Fruit fly (Drosophila melanogaster) whole organism, embryonic: ENCODE data around the gene CG1801.

Experiments used
- Ada2b ChIP-seq: fragments of 200-800 bp; sonication (Bioruptor generic); IDR thresholded peaks from 2 replicates; pipeline ENCODE4 v1.3.6; 2022; ENCODE audit warnings: missing biosample characterization, missing genetic modification characterization
- Atf6 ChIP-seq: fragments of 200-800 bp; sonication (Bioruptor generic); IDR thresholded peaks from 2 replicates; pipeline ENCODE4 v1.3.6; 2022; ENCODE audit warnings: missing biosample characterization, missing genetic modification characterization
- CG10462 ChIP-seq: fragments of 200-800 bp; sonication (Bioruptor generic); optimal IDR thresholded peaks from 2 replicates; lab custom pipeline; 2016; ENCODE audit warnings: missing biosample characterization, missing genetic modification characterization
- CG12299 ChIP-seq: fragments of 200-800 bp; sonication (Bioruptor generic); optimal IDR thresholded peaks from 2 replicates; lab custom pipeline; 2018; ENCODE audit warnings: missing biosample characterization, mild to moderate bottlenecking, missing genetic modification characterization
- CG13287 ChIP-seq: fragments of 200-800 bp; sonication (Bioruptor generic); IDR thresholded peaks from 2 replicates; pipeline ENCODE4 v1.3.6; 2022; ENCODE audit warnings: missing biosample characterization, missing genetic modification characterization; ENCODE audit not compliant: partially characterized antibody
- CG14441 ChIP-seq: fragments of 200-800 bp; sonication (Bioruptor generic); IDR thresholded peaks from 2 replicates; pipeline ENCODE4 v1.3.6; 2022; ENCODE audit warnings: missing biosample characterization, missing genetic modification characterization
- CG15269 ChIP-seq: fragments of 200-800 bp; sonication (Bioruptor generic); optimal IDR thresholded peaks from 2 replicates; lab custom pipeline; 2018; ENCODE audit warnings: missing biosample characterization, mild to moderate bottlenecking, missing genetic modification characterization, moderate library complexity
- CG1603 ChIP-seq: fragments of 200-800 bp; sonication (Bioruptor generic); optimal IDR thresholded peaks from 2 replicates; lab custom pipeline; 2019; ENCODE audit warnings: missing biosample characterization, mild to moderate bottlenecking, missing genetic modification characterization, moderate library complexity
- CG16815 ChIP-seq: fragments of 200-800 bp; sonication (Bioruptor generic); optimal IDR thresholded peaks from 3 replicates; lab custom pipeline; 2017; ENCODE audit warnings: missing biosample characterization, mild to moderate bottlenecking, missing genetic modification characterization
- CG18599 ChIP-seq: fragments of 200-800 bp; sonication (Bioruptor generic); optimal IDR thresholded peaks from 3 replicates; lab custom pipeline; 2017; ENCODE audit warnings: missing biosample characterization, missing genetic modification characterization, mild to moderate bottlenecking, moderate library complexity, missing genetic modification reagents
- CG2678 ChIP-seq: fragments of 200-800 bp; sonication (Bioruptor generic); optimal IDR thresholded peaks from 3 replicates; lab custom pipeline; 2019; ENCODE audit warnings: missing biosample characterization, mild to moderate bottlenecking, missing genetic modification characterization, moderate library complexity
- CG32532 ChIP-seq: fragments of 200-800 bp; sonication (Bioruptor generic); IDR thresholded peaks from 2 replicates; pipeline ENCODE4 v1.3.6; 2022; ENCODE audit warnings: missing biosample characterization, missing genetic modification characterization
- CG3995 ChIP-seq: fragments of 200-800 bp; sonication (Bioruptor generic); optimal IDR thresholded peaks from 3 replicates; lab custom pipeline; 2016; ENCODE audit warnings: missing biosample characterization, missing genetic modification characterization
- CG4404 ChIP-seq: fragments of 200-800 bp; sonication (Bioruptor generic); IDR thresholded peaks from 2 replicates; pipeline ENCODE4 v1.3.6; 2022; ENCODE audit warnings: missing biosample characterization, missing genetic modification characterization
- CG4730 ChIP-seq: fragments of 200-800 bp; sonication (Bioruptor generic); IDR thresholded peaks from 2 replicates; pipeline ENCODE4 v1.3.6; 2022; ENCODE audit warnings: missing biosample characterization, missing genetic modification characterization
- CG6683 ChIP-seq: fragments of 200-800 bp; sonication (Bioruptor generic); optimal IDR thresholded peaks from 2 replicates; lab custom pipeline; 2017; ENCODE audit warnings: missing biosample characterization, mild to moderate bottlenecking, missing genetic modification characterization, missing genetic modification reagents
- CG7357 ChIP-seq: fragments of 200-800 bp; sonication (Bioruptor generic); IDR thresholded peaks from 3 replicates; pipeline ENCODE4 v1.3.6; 2022; ENCODE audit warnings: missing biosample characterization, missing genetic modification characterization
- CG7987 ChIP-seq: fragments of 200-800 bp; sonication (Bioruptor generic); optimal IDR thresholded peaks from 2 replicates; lab custom pipeline; 2018; ENCODE audit warnings: missing biosample characterization, mild to moderate bottlenecking, missing genetic modification characterization, moderate library complexity
- CoRest ChIP-seq: fragments of 200-800 bp; sonication (Bioruptor generic); optimal IDR thresholded peaks from 3 replicates; lab custom pipeline; 2018; ENCODE audit warnings: missing biosample characterization, mild to moderate bottlenecking, missing genetic modification characterization, moderate library complexity
- Dp ChIP-seq: fragments of 200-800 bp; sonication (Bioruptor generic); optimal IDR thresholded peaks from 2 replicates; lab custom pipeline; 2018; ENCODE audit warnings: missing biosample characterization, mild to moderate bottlenecking, missing genetic modification characterization, moderate library complexity
- Gsc ChIP-seq: fragments of 200-800 bp; sonication (Bioruptor generic); IDR thresholded peaks from 2 replicates; pipeline ENCODE4 v1.3.6; 2022; ENCODE audit warnings: missing biosample characterization, missing genetic modification characterization
- H15 ChIP-seq: fragments of 200-800 bp; sonication (Bioruptor generic); IDR thresholded peaks from 3 replicates; pipeline ENCODE4 v1.3.6; 2022; ENCODE audit warnings: missing biosample characterization, missing genetic modification characterization
- Hr51 ChIP-seq, 2 experiments: fragments of 200-800 bp; sonication (Bioruptor generic); optimal IDR thresholded peaks; 2 replicates in 1 of 2; 3 replicates in 1 of 2; lab custom pipeline; 2016 to 2018; ENCODE audit warnings: missing biosample characterization in 2 of 2, missing genetic modification characterization in 2 of 2, mild to moderate bottlenecking in 1 of 2, moderate library complexity in 1 of 2
- Max ChIP-seq: fragments of 200-800 bp; sonication (Bioruptor generic); optimal IDR thresholded peaks from 2 replicates; lab custom pipeline; 2016; ENCODE audit warnings: missing biosample characterization, mild to moderate bottlenecking, missing genetic modification characterization
- Med ChIP-seq: fragments of 200-800 bp; sonication (Bioruptor generic); peaks from one replicate; lab custom pipeline; 2016; ENCODE audit warnings: missing biosample characterization, missing genetic modification characterization, mild to moderate bottlenecking, inconsistent platforms, moderate library complexity
- Poxn ChIP-seq: fragments of 200-800 bp; sonication (Bioruptor generic); IDR thresholded peaks from 2 replicates; pipeline ENCODE4 v1.3.6; 2022; ENCODE audit warnings: missing biosample characterization, missing genetic modification characterization
- Ptx1 ChIP-seq: fragments of 200-800 bp; sonication (Bioruptor generic); IDR thresholded peaks from 2 replicates; pipeline ENCODE4 v1.3.6; 2022; ENCODE audit warnings: missing biosample characterization, missing genetic modification characterization
- Stat92E ChIP-seq, 3 experiments: fragments of >200 bp in 2 of 3; fragments of 200-800 bp in 1 of 3; sonication (Bioruptor generic) in 1 of 3; optimal IDR thresholded peaks; 2 replicates each; lab custom pipeline; 2017 to 2019; ENCODE audit warnings: missing biosample characterization in 3 of 3, missing genetic modification characterization in 3 of 3, mild to moderate bottlenecking in 1 of 3, moderate library complexity in 1 of 3
- cas ChIP-seq: fragments of 200-800 bp; sonication (Bioruptor generic); IDR thresholded peaks from 2 replicates; pipeline ENCODE4 v1.3.6; 2022; ENCODE audit warnings: missing biosample characterization, missing genetic modification characterization
- chif ChIP-seq, 2 experiments: fragments of 200-800 bp; sonication (Bioruptor generic); optimal IDR thresholded peaks; 3 replicates each; lab custom pipeline; 2016; ENCODE audit warnings: missing biosample characterization in 2 of 2, missing genetic modification characterization in 2 of 2
- dysf ChIP-seq: fragments of 200-800 bp; sonication (Bioruptor generic); IDR thresholded peaks from 3 replicates; pipeline ENCODE4 v1.3.6; 2022; ENCODE audit warnings: missing biosample characterization, missing genetic modification characterization
- gem ChIP-seq: fragments of 200-800 bp; sonication (Bioruptor generic); optimal IDR thresholded peaks from 2 replicates; lab custom pipeline; 2019; ENCODE audit warnings: missing biosample characterization, mild to moderate bottlenecking, missing genetic modification characterization, moderate library complexity
- gsb ChIP-seq: fragments of 200-800 bp; sonication (Bioruptor generic); IDR thresholded peaks from 2 replicates; pipeline ENCODE4 v1.3.6; 2022; ENCODE audit warnings: missing biosample characterization, missing genetic modification characterization
- insv ChIP-seq, 2 experiments: fragments of 200-800 bp; sonication (Bioruptor generic); optimal IDR thresholded peaks; 3 replicates each; lab custom pipeline; 2016 to 2018; ENCODE audit warnings: missing biosample characterization in 2 of 2, missing genetic modification characterization in 2 of 2
- lilli ChIP-seq: fragments of 200-800 bp; sonication (Bioruptor generic); optimal IDR thresholded peaks from 3 replicates; lab custom pipeline; 2016; ENCODE audit warnings: missing biosample characterization, missing genetic modification characterization
- maf-S ChIP-seq: fragments of 200-800 bp; sonication (Bioruptor generic); optimal IDR thresholded peaks from 2 replicates; lab custom pipeline; 2016; ENCODE audit warnings: missing biosample characterization, missing genetic modification characterization
- prd ChIP-seq, 3 experiments: fragments of >200 bp in 2 of 3; fragments of 200-800 bp in 1 of 3; sonication (Bioruptor generic) in 1 of 3; optimal IDR thresholded peaks in 2 of 3; IDR thresholded peaks in 1 of 3; 2 replicates in 2 of 3; 3 replicates in 1 of 3; pipeline versions ENCODE4 v1.3.6 to Lab custom; 2017 to 2022; ENCODE audit warnings: missing biosample characterization in 1 of 3, missing genetic modification characterization in 1 of 3
- sd ChIP-seq: fragments of 200-800 bp; sonication (Bioruptor generic); optimal IDR thresholded peaks from 3 replicates; lab custom pipeline; 2018; ENCODE audit warnings: missing biosample characterization, mild to moderate bottlenecking, missing genetic modification characterization, moderate library complexity
- seq ChIP-seq: fragments of 200-800 bp; sonication (Bioruptor generic); IDR thresholded peaks from 2 replicates; pipeline ENCODE4 v1.3.6; 2022; ENCODE audit warnings: missing biosample characterization, missing genetic modification characterization
- slbo ChIP-seq: fragments of 200-800 bp; sonication (Bioruptor generic); IDR thresholded peaks from 2 replicates; pipeline ENCODE4 v1.3.6; 2022; ENCODE audit warnings: missing biosample characterization, missing genetic modification characterization
- wdn ChIP-seq: fragments of 200-800 bp; sonication (Bioruptor generic); IDR thresholded peaks from 2 replicates; pipeline ENCODE4 v1.3.6; 2022; ENCODE audit warnings: missing biosample characterization, missing genetic modification characterization
- zen ChIP-seq: fragments of 200-800 bp; sonication (Bioruptor generic); optimal IDR thresholded peaks from 3 replicates; lab custom pipeline; 2018; ENCODE audit warnings: missing biosample characterization, mild to moderate bottlenecking, missing genetic modification characterization, moderate library complexity

Gene CG1801

DNA sequence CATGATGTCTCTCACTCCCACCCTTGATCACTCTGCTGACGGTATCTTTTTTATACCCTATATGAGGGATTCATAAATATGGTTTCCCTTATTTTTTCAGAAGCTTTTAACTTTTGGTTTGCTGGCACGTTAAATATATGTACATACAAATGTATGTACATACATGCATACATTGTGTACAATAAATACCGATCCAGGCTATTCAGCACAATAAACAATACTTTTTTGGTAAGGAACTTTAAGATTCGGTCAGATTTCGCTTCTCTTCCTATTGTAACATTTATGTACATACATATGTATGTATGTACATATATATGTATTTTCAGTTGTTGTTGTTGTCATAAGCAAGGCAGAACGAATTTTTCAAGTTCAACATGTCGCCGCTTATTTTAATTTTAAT is 35.3 kb downstream of the CG1801 start (continued):
- peak; percentile 38 for TF ChIP-seq CG32532 (GFP tag; lab: Robert Waterston, UW)
- peak; percentile 28; the same call in 1 of the 3 replicates for TF ChIP-seq CG7357 (GFP tag; lab: Robert Waterston, UW)
- TF ChIP-seq slbo (GFP tag; lab: Robert Waterston, UW) = peak; percentile 60
- TF ChIP-seq zen (tag; lab: Kevin White, UChicago) = no peak
- TF ChIP-seq CG15269 (tag; lab: Kevin White, UChicago) = peak; percentile 39
- peak; percentile 34; the same call in 1 of the 2 replicates for TF ChIP-seq gsb (GFP tag; lab: Robert Waterston, UW)
- TF ChIP-seq Ada2b = 0 out of 2 replicates have a peak, but pooled peaks have one; percentile 27
- TF ChIP-seq CG12299 (tag; lab: Kevin White, UChicago) = no peak
- no peak for TF ChIP-seq CG4404 (GFP tag; lab: Robert Waterston, UW)
- no peak for TF ChIP-seq CG3995 (GFP tag; lab: Kevin White, UChicago)
- no peak for TF ChIP-seq Dp (GFP tag; lab: Kevin White, UChicago)
- TF ChIP-seq wdn (GFP tag; lab: Robert Waterston, UW) = peak; percentile 6; the same call in 1 of the 2 replicates
- TF ChIP-seq lilli = peak; percentile 25
- TF ChIP-seq Atf6 (GFP tag; lab: Robert Waterston, UW) = no peak
- no peak for TF ChIP-seq Stat92E (GFP tag; optimal IDR thresholded peaks at IDR 0.05; lab: Kevin White, UChicago)
- TF ChIP-seq Gsc (GFP tag; lab: Robert Waterston, UW) = no peak
- TF ChIP-seq CG2678 (tag; lab: Kevin White, UChicago) = peak; percentile 5
- TF ChIP-seq Max (GFP tag; lab: Kevin White, UChicago) = no peak
- no peak for TF ChIP-seq Poxn (GFP tag; lab: Robert Waterston, UW)
- peak; percentile 6 for TF ChIP-seq maf-S (GFP tag; lab: Kevin White, UChicago)
- TF ChIP-seq insv (GFP tag; optimal IDR thresholded peaks at IDR 0.05; lab: Kevin White, UChicago) = no peak
- no peak for TF ChIP-seq chif (GFP tag; optimal IDR thresholded peaks at IDR 0.05; lab: Kevin White, UChicago)
- no peak for TF ChIP-seq CG7987 (GFP tag; lab: Kevin White, UChicago)
- peak; percentile 35 for TF ChIP-seq gem (tag; lab: Kevin White, UChicago)
- no peak for TF ChIP-seq H15
- TF ChIP-seq CG16815 = no peak
- TF ChIP-seq sd = no peak
- TF ChIP-seq cas (GFP tag; lab: Robert Waterston, UW) = no peak
- TF ChIP-seq CG4730 = 0 out of 2 replicates have a peak, but pooled peaks have one; percentile 42
- TF ChIP-seq CG14441 (GFP tag; lab: Robert Waterston, UW) = 0 out of 2 replicates have a peak, but pooled peaks have one; percentile 10
- no peak for TF ChIP-seq prd (optimal IDR thresholded peaks at IDR 0.05; lab: Kevin White, UChicago)
- no peak for TF ChIP-seq prd (GFP tag; IDR thresholded peaks at IDR 0.05; lab: Robert Waterston, UW)
- no peak for TF ChIP-seq CG1603 (tag; lab: Kevin White, UChicago)
- no peak for TF ChIP-seq CG10462 (GFP tag; lab: Kevin White, UChicago)
- peak; percentile 57 for TF ChIP-seq Med
- no peak for TF ChIP-seq Ptx1 (GFP tag; lab: Robert Waterston, UW)
- TF ChIP-seq CG13287 (GFP tag; lab: Robert Waterston, UW) = no peak
- TF ChIP-seq CG18599 (GFP tag; lab: Kevin White, UChicago) = no peak
- no peak for TF ChIP-seq CoRest (tag; lab: Kevin White, UChicago)
- TF ChIP-seq CG6683 = no peak
- peak; percentile 37; the same call in 2 of the 3 replicates for TF ChIP-seq dysf (GFP tag; lab: Robert Waterston, UW)
- no peak for TF ChIP-seq Hr51 (GFP tag; optimal IDR thresholded peaks at IDR 0.05; lab: Kevin White, UChicago)
- TF ChIP-seq seq (GFP tag; lab: Robert Waterston, UW) = no peak
- TF ChIP-seq, all 482 proteins: peak for 33
